Fruit fly (Drosophila melanogaster): ENCODE measurements around the gene Ndc1.

Ndc1 gene

DNA sequence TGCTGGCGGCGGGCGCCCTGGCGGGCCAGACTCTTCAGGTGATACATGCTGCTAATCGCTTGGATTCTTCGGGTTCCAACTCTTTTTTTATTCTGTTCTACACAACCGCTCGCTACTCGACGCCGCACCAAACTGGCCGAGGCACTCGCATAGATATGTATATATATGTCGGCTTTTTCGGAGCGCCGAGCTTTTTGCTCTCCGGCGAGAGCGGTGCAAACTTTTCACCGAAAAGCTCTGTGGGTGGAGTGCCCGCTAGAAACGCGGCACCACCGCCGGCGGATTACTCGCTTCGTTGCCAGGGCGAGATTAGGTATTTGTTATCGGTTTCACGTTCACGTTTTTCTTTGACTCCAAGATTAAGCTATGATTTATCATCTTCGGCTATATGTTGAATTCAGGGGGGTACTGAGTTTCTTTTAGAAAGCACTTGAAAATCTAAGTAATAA lies 18.8 kb downstream of the Ndc1 start, which contains the start of gene Gdh (continued):
- no peak for TF ChIP-seq HmgD (GFP tag; optimal IDR thresholded peaks at IDR 0.05)
- TF ChIP-seq Neu2 (GFP tag; optimal IDR thresholded peaks at IDR 0.05; ENCODE audit: borderline replicate concordance) = no peak
- TF ChIP-seq CG13123 (GFP tag; optimal IDR thresholded peaks at IDR 0.05) = no peak
- 0 out of 3 replicates have a peak, but pooled peaks have one; percentile 40 for TF ChIP-seq C15 (GFP tag; IDR thresholded peaks at IDR 0.05)
- no peak for TF ChIP-seq ssp (GFP tag; IDR thresholded peaks at IDR 0.05)
- no peak for TF ChIP-seq Lpt (GFP tag; optimal IDR thresholded peaks at IDR 0.05)
- peak; percentile 65 for TF ChIP-seq vvl (GFP tag; IDR thresholded peaks at IDR 0.05)
- no peak for TF ChIP-seq Hr51 (GFP tag; optimal IDR thresholded peaks at IDR 0.05)
- TF ChIP-seq nerfin-1 (tag; optimal IDR thresholded peaks at IDR 0.05) = no peak
- peak; percentile 5 for TF ChIP-seq Dip3 (GFP tag; optimal IDR thresholded peaks at IDR 0.05)
- peak; percentile 46; the same call in 2 of the 3 replicates for TF ChIP-seq so (GFP tag; IDR thresholded peaks at IDR 0.05)
- peak; percentile 75; the same call in 1 of the 3 replicates for TF ChIP-seq CG34422 (GFP tag; IDR thresholded peaks at IDR 0.05)
- TF ChIP-seq CG4328 (GFP tag; optimal IDR thresholded peaks at IDR 0.05) = peak; percentile 12
- TF ChIP-seq amos (GFP tag; IDR thresholded peaks at IDR 0.05; ENCODE audit: partially characterized antibody) = peak; percentile 60; the same call in 1 of the 2 replicates
- TF ChIP-seq CG2120 (GFP tag; optimal IDR thresholded peaks at IDR 0.05) = peak; percentile 9
- TF ChIP-seq CG17359 (tag; optimal IDR thresholded peaks at IDR 0.05) = peak; percentile 22
- TF ChIP-seq CG4282 (GFP tag; optimal IDR thresholded peaks at IDR 0.05) = no peak
- TF ChIP-seq CG15514 (GFP tag; optimal IDR thresholded peaks at IDR 0.05) = peak; percentile 49
- peak; percentile 54; the same call in 1 of the 3 replicates for TF ChIP-seq CG34224 (GFP tag; IDR thresholded peaks at IDR 0.05; ENCODE audit: partially characterized antibody)
- TF ChIP-seq CG12219 (GFP tag; optimal IDR thresholded peaks at IDR 0.05) = peak; percentile 30
- peak; percentile 35; the same call in 1 of the 2 replicates for TF ChIP-seq CG16779 (GFP tag; IDR thresholded peaks at IDR 0.05)
- peak; percentile 70; the same call in 1 of the 2 replicates for TF ChIP-seq CG42726 (GFP tag; IDR thresholded peaks at IDR 0.05; ENCODE audit: partially characterized antibody)
- no peak for TF ChIP-seq Myb (GFP tag; optimal IDR thresholded peaks at IDR 0.05)
- TF ChIP-seq CG4404 (GFP tag; IDR thresholded peaks at IDR 0.05) = no peak; the same call in 1 of the 2 replicates
- no peak for TF ChIP-seq stc (GFP tag; IDR thresholded peaks at IDR 0.05)
- peak; percentile 23 for TF ChIP-seq CG9727 (GFP tag; optimal IDR thresholded peaks at IDR 0.05)
- TF ChIP-seq CG13296 (GFP tag; optimal IDR thresholded peaks at IDR 0.05) = peak; percentile 51
- no peak for TF ChIP-seq Ptx1 (GFP tag; IDR thresholded peaks at IDR 0.05)
- TF ChIP-seq Med (GFP tag) = peak; percentile 94
- peak; percentile 18 for TF ChIP-seq MESR4 (GFP tag; optimal IDR thresholded peaks at IDR 0.05)
- peak; percentile 96 for TF ChIP-seq Jarid2 (GFP tag; optimal IDR thresholded peaks at IDR 0.05)
- TF ChIP-seq D (optimal IDR thresholded peaks at IDR 0.05) = no peak
- TF ChIP-seq D (GFP tag; optimal IDR thresholded peaks at IDR 0.05) = no peak
- no peak for TF ChIP-seq trem (tag; optimal IDR thresholded peaks at IDR 0.05)
- TF ChIP-seq row (GFP tag; IDR thresholded peaks at IDR 0.05) = peak; percentile 36; the same call in 1 of the 3 replicates
- TF ChIP-seq CG1792 (GFP tag; optimal IDR thresholded peaks at IDR 0.05) = no peak
- TF ChIP-seq cato (GFP tag; optimal IDR thresholded peaks at IDR 0.05; ENCODE audit: borderline replicate concordance) = no peak
- no peak for TF ChIP-seq CG8388 (GFP tag; optimal IDR thresholded peaks at IDR 0.05)
- no peak for TF ChIP-seq CG4360 (GFP tag; IDR thresholded peaks at IDR 0.05)
- TF ChIP-seq CG8924 (tag; optimal IDR thresholded peaks at IDR 0.05) = no peak
- no peak for TF ChIP-seq CG32772 (GFP tag; IDR thresholded peaks at IDR 0.05)
- no peak for TF ChIP-seq CG8944 (GFP tag; optimal IDR thresholded peaks at IDR 0.05)
- no peak for TF ChIP-seq CG8089 (GFP tag; optimal IDR thresholded peaks at IDR 0.05)
- peak; percentile 45; the same call in 1 of the 2 replicates for TF ChIP-seq CG32767 (GFP tag; IDR thresholded peaks at IDR 0.05)
- TF ChIP-seq CG13775 (GFP tag; optimal IDR thresholded peaks at IDR 0.05) = no peak
- no peak for TF ChIP-seq CG7963 (GFP tag; IDR thresholded peaks at IDR 0.05; ENCODE audit: partially characterized antibody)
- peak; percentile 99 for TF ChIP-seq CG12155 (GFP tag; optimal IDR thresholded peaks at IDR 0.05)
- peak; percentile 50; the same call in 1 of the 2 replicates for TF ChIP-seq Dref (GFP tag; IDR thresholded peaks at IDR 0.05)
- TF ChIP-seq gce (GFP tag; IDR thresholded peaks at IDR 0.05) = no peak
- no peak for TF ChIP-seq Bdp1 (GFP tag; optimal IDR thresholded peaks at IDR 0.05)
- no peak for TF ChIP-seq ro (GFP tag; IDR thresholded peaks at IDR 0.05)
